Fruit fly (Drosophila melanogaster): Measurements from ENCODE around the gene Eig71Ej.

Eig71Ej gene

DNA sequence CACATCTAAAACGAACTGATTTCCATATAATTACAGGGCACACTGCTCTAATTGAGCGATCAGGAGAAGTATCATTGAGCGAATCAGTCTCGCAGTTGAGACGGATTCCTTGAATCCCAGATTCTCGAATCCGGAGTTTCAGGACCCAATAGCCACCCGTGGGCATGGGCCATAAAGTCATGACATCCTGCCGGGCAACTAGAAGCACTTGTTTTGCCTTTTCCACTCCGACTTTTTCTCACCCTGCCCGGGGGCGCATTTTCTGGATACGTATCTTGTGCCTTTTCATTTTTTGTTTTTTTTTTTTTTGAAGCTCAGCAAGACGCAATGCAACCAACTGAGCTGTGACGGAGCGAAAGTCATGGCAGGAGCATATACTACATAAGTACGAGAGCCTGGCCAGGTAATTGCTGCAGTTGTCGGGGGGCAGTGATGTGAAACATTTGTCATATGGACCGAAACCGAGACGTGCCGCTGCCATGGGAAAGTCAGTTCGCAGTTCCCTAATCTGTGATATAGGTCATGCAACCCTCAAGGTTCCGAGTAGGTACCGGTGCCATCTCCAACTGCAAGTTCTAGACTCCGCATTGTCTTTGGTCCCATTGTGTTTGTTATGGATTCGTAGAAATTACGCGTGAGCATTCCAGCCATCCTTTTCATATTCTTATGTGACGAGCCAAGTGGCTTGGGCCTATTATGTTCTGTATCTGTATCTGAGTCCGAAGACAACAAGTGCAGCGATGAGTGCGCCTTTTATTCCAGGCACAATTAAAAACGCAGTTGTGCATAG, 42.7 kb upstream of the Eig71Ej start:
- TF ChIP-seq tj (GFP tag; optimal IDR thresholded peaks at IDR 0.05) (no peak), CG33017 (tag; optimal IDR thresholded peaks at IDR 0.05) (no peak), CG11617 (GFP tag; optimal IDR thresholded peaks at IDR 0.05) (no peak), Hr96 (GFP tag; optimal IDR thresholded peaks at IDR 0.05) (no peak), CG1620 (GFP tag; optimal IDR thresholded peaks at IDR 0.05) (no peak), CG5204 (GFP tag; optimal IDR thresholded peaks at IDR 0.05) (no peak), Crg-1 (GFP tag; optimal IDR thresholded peaks at IDR 0.05) (no peak), CG12768 (GFP tag; optimal IDR thresholded peaks at IDR 0.05) (no peak), cnc (optimal IDR thresholded peaks at IDR 0.05) (no peak), Mnt (GFP tag; optimal IDR thresholded peaks at IDR 0.05) (no peak), Clk (GFP tag; optimal IDR thresholded peaks at IDR 0.05) (no peak), bab1 (GFP tag; optimal IDR thresholded peaks at IDR 0.05) (no peak), pad (GFP tag; optimal IDR thresholded peaks at IDR 0.05) (no peak), CG14711 (tag; optimal IDR thresholded peaks at IDR 0.05) (no peak), toe (GFP tag; optimal IDR thresholded peaks at IDR 0.05) (no peak), cic (GFP tag; optimal IDR thresholded peaks at IDR 0.05) (no peak), CG7045 (GFP tag; optimal IDR thresholded peaks at IDR 0.05) (no peak), kay (GFP tag; ENCODE audit: borderline replicate concordance) (no peak)

DNA sequence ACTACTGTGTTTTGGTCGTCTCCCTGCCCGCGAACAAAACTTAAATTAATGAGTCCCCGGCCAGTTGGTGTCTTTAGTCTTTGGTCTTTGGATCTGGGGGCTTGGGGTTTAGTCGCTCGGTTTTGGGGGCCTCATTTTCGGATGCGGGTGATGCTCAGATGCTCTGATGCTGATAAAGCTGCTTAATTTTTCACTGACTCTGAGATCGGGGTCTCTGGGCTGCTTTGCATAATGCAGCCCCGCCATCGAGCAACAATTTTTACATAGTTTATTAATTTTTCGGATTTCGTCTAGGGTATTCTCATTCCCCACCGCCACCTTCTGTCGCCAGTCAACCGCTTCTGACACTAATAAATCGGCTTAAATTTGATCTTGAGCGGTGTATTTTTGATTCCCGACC, 41.4 kb upstream of the Eig71Ej start:
- TF ChIP-seq tj (GFP tag; optimal IDR thresholded peaks at IDR 0.05): no peak
- TF ChIP-seq CG14711 (tag; optimal IDR thresholded peaks at IDR 0.05): no peak
- TF ChIP-seq cic (GFP tag; optimal IDR thresholded peaks at IDR 0.05): no peak
- no peak for TF ChIP-seq CG7045 (GFP tag; optimal IDR thresholded peaks at IDR 0.05)
- no peak for TF ChIP-seq CG5204 (GFP tag; optimal IDR thresholded peaks at IDR 0.05)
- no peak for TF ChIP-seq bab1 (GFP tag; optimal IDR thresholded peaks at IDR 0.05)
- TF ChIP-seq Crg-1 (GFP tag; optimal IDR thresholded peaks at IDR 0.05): no peak

DNA sequence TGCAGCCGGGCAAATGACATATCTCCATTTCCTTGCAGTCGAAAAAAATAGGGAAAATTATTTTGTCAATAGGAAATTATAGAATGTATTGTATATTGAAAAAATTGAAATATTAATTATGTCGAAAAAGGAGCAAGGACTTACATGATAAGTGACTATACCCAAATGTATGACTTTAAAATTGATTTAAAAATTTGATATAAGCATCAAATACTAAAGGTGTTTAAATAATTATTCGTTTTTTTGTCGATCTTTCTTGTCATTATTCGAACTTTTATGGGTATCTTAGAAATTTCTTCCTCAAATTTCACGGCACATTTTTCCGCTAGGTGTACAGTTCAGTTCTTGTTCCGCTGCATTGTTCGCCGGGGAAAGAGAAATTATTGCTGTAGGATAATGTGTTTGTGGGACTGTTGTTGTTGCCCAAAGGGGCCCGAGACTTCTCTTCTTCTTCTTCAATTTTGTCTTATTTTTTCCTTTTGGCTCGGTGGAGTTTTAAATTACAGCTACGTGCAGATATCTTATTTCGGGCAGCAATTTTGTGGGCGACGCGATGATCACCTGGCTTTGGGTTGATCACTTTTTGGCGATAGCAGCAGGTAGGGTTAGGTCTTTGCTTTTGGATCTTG, 39.6 kb upstream of the Eig71Ej start:
- TF ChIP-seq CG33017 (tag; optimal IDR thresholded peaks at IDR 0.05): no peak
- no peak for TF ChIP-seq cic (GFP tag; optimal IDR thresholded peaks at IDR 0.05)
- TF ChIP-seq cnc (optimal IDR thresholded peaks at IDR 0.05): no peak
- no peak for TF ChIP-seq Hr96 (GFP tag; optimal IDR thresholded peaks at IDR 0.05)
- no peak for TF ChIP-seq CG7101 (tag; optimal IDR thresholded peaks at IDR 0.05)
- TF ChIP-seq bab1 (GFP tag; optimal IDR thresholded peaks at IDR 0.05): no peak
- no peak for TF ChIP-seq toe (GFP tag; optimal IDR thresholded peaks at IDR 0.05)
- no peak for TF ChIP-seq CG12768 (GFP tag; optimal IDR thresholded peaks at IDR 0.05)
- no peak for TF ChIP-seq CG5204 (GFP tag; optimal IDR thresholded peaks at IDR 0.05)
- no peak for TF ChIP-seq Clk (GFP tag; optimal IDR thresholded peaks at IDR 0.05)
- no peak for TF ChIP-seq tj (GFP tag; optimal IDR thresholded peaks at IDR 0.05)

DNA sequence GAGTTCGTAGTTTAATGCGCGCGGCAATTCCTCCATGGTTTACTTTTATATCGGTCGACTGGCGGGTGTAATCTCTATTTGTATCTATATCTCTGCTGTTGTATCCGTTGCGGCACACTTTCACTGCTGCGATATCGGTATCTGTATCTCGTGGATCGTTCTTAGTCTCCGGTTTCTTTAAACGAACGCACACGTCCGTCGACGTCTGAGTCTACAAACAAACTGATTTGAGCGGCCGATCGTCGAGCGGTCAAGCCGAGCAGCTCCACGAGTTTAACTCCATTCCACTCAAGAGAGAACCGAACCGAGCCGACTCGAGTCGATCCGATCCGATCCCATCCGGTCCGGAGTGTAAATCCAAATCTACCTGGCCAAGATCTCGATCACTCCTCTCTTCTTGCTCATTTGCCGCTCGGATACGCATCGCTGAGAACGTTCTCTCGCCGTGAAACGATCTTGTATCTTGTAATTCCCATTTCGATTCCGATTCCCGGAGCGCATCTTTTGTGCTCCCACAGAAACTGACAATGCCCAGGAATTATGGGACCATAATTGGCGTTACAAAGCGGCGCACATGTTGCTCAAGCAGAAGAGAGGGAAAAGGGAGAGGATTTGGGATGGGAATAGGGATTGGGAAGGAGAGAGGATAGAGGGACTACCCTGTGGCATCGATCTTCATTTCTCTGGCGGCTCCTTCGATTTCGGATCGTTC, 39.0 kb upstream of the Eig71Ej start, which contains the start of gene comm2:
Gene comm2, minus strand, starts transcription at position 225 of the 712 bp plus-strand sequence.
- TF ChIP-seq ovo (GFP tag; optimal IDR thresholded peaks at IDR 0.05) (no peak), Crg-1 (GFP tag; optimal IDR thresholded peaks at IDR 0.05) (no peak), pad (GFP tag; optimal IDR thresholded peaks at IDR 0.05) (no peak), Hr96 (GFP tag; optimal IDR thresholded peaks at IDR 0.05) (no peak), kay (GFP tag; ENCODE audit: borderline replicate concordance) (no peak), CG7101 (tag; optimal IDR thresholded peaks at IDR 0.05) (no peak), toe (GFP tag; optimal IDR thresholded peaks at IDR 0.05) (no peak), CG14711 (tag; optimal IDR thresholded peaks at IDR 0.05) (no peak), CG1620 (GFP tag; optimal IDR thresholded peaks at IDR 0.05) (no peak), bab1 (GFP tag; optimal IDR thresholded peaks at IDR 0.05) (no peak), CG7045 (GFP tag; optimal IDR thresholded peaks at IDR 0.05) (no peak)

dm6 chr3L:15697916-15698315, 37.1 kb upstream of the Eig71Ej start:
- TF ChIP-seq Hr96 (GFP tag; optimal IDR thresholded peaks at IDR 0.05) (no peak), Crg-1 (GFP tag; optimal IDR thresholded peaks at IDR 0.05) (no peak), CG12768 (GFP tag; optimal IDR thresholded peaks at IDR 0.05) (no peak), CG7045 (GFP tag; optimal IDR thresholded peaks at IDR 0.05) (no peak), CG11617 (GFP tag; optimal IDR thresholded peaks at IDR 0.05) (no peak), ovo (GFP tag; optimal IDR thresholded peaks at IDR 0.05) (no peak), bab1 (GFP tag; optimal IDR thresholded peaks at IDR 0.05) (no peak), Mnt (GFP tag; optimal IDR thresholded peaks at IDR 0.05) (no peak), CG14711 (tag; optimal IDR thresholded peaks at IDR 0.05) (no peak), kay (GFP tag; ENCODE audit: borderline replicate concordance) (no peak), CG7101 (tag; optimal IDR thresholded peaks at IDR 0.05) (no peak), cic (GFP tag; optimal IDR thresholded peaks at IDR 0.05) (no peak), Clk (GFP tag; optimal IDR thresholded peaks at IDR 0.05) (no peak), CG33017 (tag; optimal IDR thresholded peaks at IDR 0.05) (no peak), toe (GFP tag; optimal IDR thresholded peaks at IDR 0.05) (no peak), pad (GFP tag; optimal IDR thresholded peaks at IDR 0.05) (no peak), CG1620 (GFP tag; optimal IDR thresholded peaks at IDR 0.05) (no peak), tj (GFP tag; optimal IDR thresholded peaks at IDR 0.05) (no peak), CG5204 (GFP tag; optimal IDR thresholded peaks at IDR 0.05) (no peak), cnc (optimal IDR thresholded peaks at IDR 0.05) (no peak)
